Worm (Caenorhabditis elegans) whole organism, mixed stage, embryonic: ENCODE data around the gene lido-13.

Source experiments
- blmp-1 ChIP-seq: fragments of 150-350 bp; optimal IDR thresholded peaks from 2 replicates; lab custom pipeline; 2014; ENCODE audit warnings: missing biosample characterization, missing genetic modification characterization
- elt-3 ChIP-seq: fragments of 150-350 bp; optimal IDR thresholded peaks from 2 replicates; lab custom pipeline; 2014; ENCODE audit warnings: missing biosample characterization, missing genetic modification characterization
- nhr-28 ChIP-seq: fragments of 150-350 bp; optimal IDR thresholded peaks from 2 replicates; lab custom pipeline; 2014; ENCODE audit warnings: missing biosample characterization, missing genetic modification characterization
- snpc-4 ChIP-seq: fragments of 150-350 bp; optimal IDR thresholded peaks from 2 replicates; lab custom pipeline; 2014; ENCODE audit warnings: missing biosample characterization, missing genetic modification characterization
- unc-39 ChIP-seq: fragments of 150-350 bp; optimal IDR thresholded peaks from 2 replicates; lab custom pipeline; 2014; ENCODE audit warnings: missing biosample characterization, missing genetic modification characterization
- unc-62 ChIP-seq: fragments of 150-350 bp; optimal IDR thresholded peaks from 2 replicates; lab custom pipeline; 2014; ENCODE audit warnings: missing biosample characterization, missing genetic modification reagents, missing genetic modification characterization

ce11 chrII:3052843-3053242, 1.3 kb downstream of the lido-13 start:
- TF ChIP-seq blmp-1 (tag; lab: Kevin White, UChicago) (no peak), nhr-28 (tag; lab: Kevin White, UChicago) (no peak), unc-39 (tag; lab: Kevin White, UChicago) (no peak), unc-62 (GFP tag; lab: Kevin White, UChicago) (no peak), snpc-4 (tag; lab: Kevin White, UChicago) (no peak), elt-3 (no peak)
